Worm (Caenorhabditis elegans) whole organism, L2 larva: Measurements from ENCODE around the gene srh-216.

Source experiments
- ceh-82 ChIP-seq: fragments of 150-350 bp; optimal IDR thresholded peaks from 2 replicates; lab custom pipeline; 2014; ENCODE audit warnings: missing biosample characterization, missing genetic modification characterization
- elt-3 ChIP-seq: sonication (generic microtip); optimal IDR thresholded peaks from 2 replicates; lab custom pipeline; 2017; ENCODE audit warnings: missing biosample characterization, missing genetic modification characterization
- lin-13 ChIP-seq: fragments of 150-350 bp; optimal IDR thresholded peaks from 2 replicates; lab custom pipeline; 2014; ENCODE audit warnings: missing biosample characterization, missing genetic modification reagents, missing genetic modification characterization
- lin-39 ChIP-seq: fragments of 150-350 bp; optimal IDR thresholded peaks from 2 replicates; lab custom pipeline; 2014; ENCODE audit warnings: missing biosample characterization, missing genetic modification reagents, missing genetic modification characterization
- nhr-129 ChIP-seq: fragments of 150-350 bp; optimal IDR thresholded peaks from 2 replicates; lab custom pipeline; 2014; ENCODE audit warnings: missing biosample characterization, missing genetic modification characterization
- nhr-23 ChIP-seq: fragments of 150-350 bp; optimal IDR thresholded peaks from 2 replicates; lab custom pipeline; 2014; ENCODE audit warnings: missing biosample characterization, missing genetic modification reagents, missing genetic modification characterization
- nhr-25 ChIP-seq: fragments of 150-350 bp; sonication (generic microtip); optimal IDR thresholded peaks from 3 replicates; lab custom pipeline; 2014; ENCODE audit warnings: missing biosample characterization, missing genetic modification characterization
- unc-55 ChIP-seq: fragments of 150-350 bp; sonication (generic microtip); optimal IDR thresholded peaks from 3 replicates; lab custom pipeline; 2014; ENCODE audit warnings: missing biosample characterization, missing genetic modification reagents, missing genetic modification characterization
- unc-62 ChIP-seq: fragments of 150-350 bp; optimal IDR thresholded peaks from 2 replicates; lab custom pipeline; 2014; ENCODE audit warnings: missing biosample characterization, missing genetic modification reagents, missing genetic modification characterization
- zag-1 ChIP-seq: fragments of 150-350 bp; optimal IDR thresholded peaks from 2 replicates; lab custom pipeline; 2014; ENCODE audit warnings: missing biosample characterization, missing genetic modification characterization
- ztf-11 ChIP-seq: sonication (generic microtip); optimal IDR thresholded peaks from 2 replicates; lab custom pipeline; 2017; ENCODE audit warnings: missing biosample characterization, missing genetic modification characterization

DNA sequence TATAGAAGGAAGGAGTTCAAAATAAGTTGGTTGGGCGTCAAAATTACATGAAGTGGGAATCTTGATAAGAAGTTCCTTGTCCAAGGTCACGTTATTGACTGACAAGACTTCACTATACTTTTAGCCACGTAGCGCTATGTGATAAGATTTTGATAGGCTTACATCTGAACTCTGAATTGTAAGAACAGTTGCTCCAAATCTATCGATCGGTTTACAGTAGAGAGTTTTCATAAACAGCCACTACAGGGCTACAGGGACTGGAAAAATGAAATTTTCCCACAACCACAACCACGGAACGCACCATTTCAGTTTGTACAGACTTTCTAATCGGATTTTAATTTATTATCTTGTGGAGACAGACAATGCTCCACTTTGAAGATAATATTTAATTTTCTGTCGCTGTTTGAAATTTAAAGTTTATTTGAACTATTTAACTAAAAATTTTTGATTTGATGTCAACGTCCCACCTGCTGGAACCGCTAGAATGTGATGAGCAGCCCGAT is 30.6 kb upstream of the srh-216 start, which contains the start of the genes clec-31 and clec-22:
- no peak for TF ChIP-seq ztf-11 (tag; lab: Kevin White, UChicago)
- TF ChIP-seq lin-13 (GFP tag; lab: Kevin White, UChicago): no peak
- TF ChIP-seq unc-62: no peak
- no peak for TF ChIP-seq nhr-23 (tag; lab: Kevin White, UChicago)
- no peak for TF ChIP-seq elt-3 (tag; lab: Kevin White, UChicago)
- TF ChIP-seq ceh-82 (tag; lab: Kevin White, UChicago): no peak
- TF ChIP-seq lin-39: no peak
- no peak for TF ChIP-seq zag-1
- no peak for TF ChIP-seq unc-55 (GFP tag; lab: Kevin White, UChicago)
- TF ChIP-seq nhr-25 (tag; lab: Kevin White, UChicago): no peak
- no peak for TF ChIP-seq nhr-129
